Worm (Caenorhabditis elegans) whole organism, L1 larva: ENCODE data around the gene daf-9.
A peak's percentile ranks its signal among the peaks of the same experiment; 100 is the strongest.

Source experiments
- C04F5.9 ChIP-seq: sonication (generic microtip); optimal IDR thresholded peaks from 2 replicates; lab custom pipeline; 2016; ENCODE audit warnings: missing genetic modification characterization, missing compliant biosample characterization
- C16A3.4 ChIP-seq: fragments of 150-350 bp; optimal IDR thresholded peaks from 2 replicates; lab custom pipeline; 2014; ENCODE audit warnings: missing biosample characterization, missing genetic modification characterization
- C34B4.2 ChIP-seq: sonication (generic microtip); optimal IDR thresholded peaks from 2 replicates; lab custom pipeline; 2017; ENCODE audit warnings: mild to moderate bottlenecking, missing genetic modification characterization, missing compliant biosample characterization
- F16B12.6 ChIP-seq: fragments of 150-350 bp; optimal IDR thresholded peaks from 2 replicates; lab custom pipeline; 2014; ENCODE audit warnings: missing biosample characterization, missing genetic modification characterization
- alr-1 ChIP-seq: fragments of 200-800 bp; sonication (Bioruptor generic); optimal IDR thresholded peaks from 2 replicates; lab custom pipeline; 2018; ENCODE audit warnings: borderline replicate concordance, mild to moderate bottlenecking, missing genetic modification characterization, missing compliant biosample characterization
- aly-2 ChIP-seq: fragments of 150-350 bp; optimal IDR thresholded peaks from 2 replicates; lab custom pipeline; 2014; ENCODE audit warnings: missing biosample characterization, missing genetic modification characterization
- blmp-1 ChIP-seq: fragments of 150-350 bp; optimal IDR thresholded peaks from 2 replicates; lab custom pipeline; 2014; ENCODE audit warnings: missing biosample characterization, missing genetic modification characterization
- ceh-90 ChIP-seq: sonication (generic microtip); optimal IDR thresholded peaks from 2 replicates; lab custom pipeline; 2016; ENCODE audit warnings: missing genetic modification characterization, missing compliant biosample characterization
- ces-1 ChIP-seq: fragments of 150-350 bp; optimal IDR thresholded peaks from 2 replicates; lab custom pipeline; 2014; ENCODE audit warnings: missing biosample characterization, missing genetic modification reagents, missing genetic modification characterization
- dpl-1 ChIP-seq, 3 experiments: fragments of 150-350 bp in 2 of 3; sonication (generic microtip) in 1 of 3; optimal IDR thresholded peaks; 2 replicates each; lab custom pipeline; 2014 to 2017; ENCODE audit warnings: missing biosample characterization in 3 of 3, missing genetic modification characterization in 3 of 3, missing genetic modification reagents in 3 of 3
- dsc-1 ChIP-seq: sonication (generic microtip); optimal IDR thresholded peaks from 2 replicates; lab custom pipeline; 2016; ENCODE audit warnings: mild to moderate bottlenecking, missing genetic modification characterization, missing compliant biosample characterization
- efl-1 ChIP-seq, 4 experiments: fragments of 150-350 bp; optimal IDR thresholded peaks in 3 of 4; peaks in 1 of 4; 1 replicate in 1 of 4; 2 replicates in 3 of 4; lab custom pipeline; 2014; ENCODE audit warnings: missing biosample characterization in 2 of 4, missing genetic modification characterization in 2 of 4, missing genetic modification reagents in 2 of 4
- efl-3 ChIP-seq: fragments of 200-800 bp; sonication (Bioruptor generic); optimal IDR thresholded peaks from 2 replicates; lab custom pipeline; 2018; ENCODE audit warnings: mild to moderate bottlenecking, missing genetic modification characterization, missing compliant biosample characterization
- egl-13 ChIP-seq: sonication (generic microtip); optimal IDR thresholded peaks from 2 replicates; lab custom pipeline; 2016; ENCODE audit warnings: missing genotype, missing genetic modification reagents, missing genetic modification characterization, missing compliant biosample characterization
- elt-3 ChIP-seq, 6 experiments: fragments of 150-350 bp in 1 of 6; sonication (generic microtip); optimal IDR thresholded peaks; 2 replicates each; lab custom pipeline; 2017 to 2018; ENCODE audit warnings: missing biosample characterization in 6 of 6, missing genetic modification characterization in 6 of 6, inconsistent platforms in 1 of 6
- fkh-10 ChIP-seq: sonication (generic microtip); optimal IDR thresholded peaks from 2 replicates; lab custom pipeline; 2017; ENCODE audit warnings: missing biosample characterization, missing genetic modification reagents, missing genetic modification characterization
- fkh-4 ChIP-seq: sonication (generic microtip); optimal IDR thresholded peaks from 2 replicates; lab custom pipeline; 2016; ENCODE audit warnings: missing compliant biosample characterization, missing genetic modification characterization, borderline replicate concordance
- fkh-8 ChIP-seq: sonication (generic microtip); optimal IDR thresholded peaks from 2 replicates; lab custom pipeline; 2016; ENCODE audit warnings: mild to moderate bottlenecking, missing genetic modification characterization, missing compliant biosample characterization
- fos-1 ChIP-seq: fragments of 150-350 bp; optimal IDR thresholded peaks from 2 replicates; lab custom pipeline; 2014; ENCODE audit warnings: missing biosample characterization, missing genetic modification characterization
- grh-1 ChIP-seq: fragments of 200-800 bp; sonication (Bioruptor generic); IDR thresholded peaks from 2 replicates; pipeline ENCODE4 v1.3.6; 2022; ENCODE audit warnings: missing genetic modification reagents, missing genetic modification characterization, missing compliant biosample characterization
- hlh-17 ChIP-seq: fragments of 200-800 bp; sonication (Bioruptor generic); optimal IDR thresholded peaks from 2 replicates; lab custom pipeline; 2018; ENCODE audit warnings: missing genetic modification characterization, mild to moderate bottlenecking, missing compliant biosample characterization, moderate library complexity, borderline replicate concordance
- hlh-4 ChIP-seq: sonication (generic microtip); optimal IDR thresholded peaks from 2 replicates; lab custom pipeline; 2016; ENCODE audit warnings: mild to moderate bottlenecking, missing genetic modification characterization, missing compliant biosample characterization
- jun-1 ChIP-seq: fragments of 150-350 bp; optimal IDR thresholded peaks from 2 replicates; lab custom pipeline; 2014; ENCODE audit warnings: missing biosample characterization, missing genetic modification reagents, missing genetic modification characterization
- lin-13 ChIP-seq: fragments of 150-350 bp; optimal IDR thresholded peaks from 2 replicates; lab custom pipeline; 2014; ENCODE audit warnings: missing biosample characterization, missing genetic modification reagents, missing genetic modification characterization
- lin-14 ChIP-seq: fragments of 200-800 bp; sonication (Bioruptor generic); optimal IDR thresholded peaks from 2 replicates; lab custom pipeline; 2018; ENCODE audit warnings: mild to moderate bottlenecking, missing genetic modification characterization, moderate library complexity, missing compliant biosample characterization
- lin-35 ChIP-seq, 2 experiments: fragments of 150-350 bp; optimal IDR thresholded peaks; 2 replicates each; lab custom pipeline; 2014; ENCODE audit warnings: missing biosample characterization in 2 of 2, missing genetic modification characterization in 2 of 2, missing genetic modification reagents in 2 of 2
- lin-39 ChIP-seq: fragments of 150-350 bp; optimal IDR thresholded peaks from 2 replicates; lab custom pipeline; 2014; ENCODE audit warnings: missing biosample characterization, missing genetic modification reagents, missing genetic modification characterization
- lsy-2 ChIP-seq, 2 experiments: fragments of 150-350 bp; optimal IDR thresholded peaks; 2 replicates each; lab custom pipeline; 2014; ENCODE audit warnings: missing biosample characterization in 2 of 2, missing genetic modification characterization in 2 of 2
- mdl-1 ChIP-seq, 2 experiments: fragments of 150-350 bp; optimal IDR thresholded peaks; 2 replicates each; lab custom pipeline; 2014 to 2017; ENCODE audit warnings: missing biosample characterization in 2 of 2, missing genetic modification characterization in 2 of 2, inconsistent platforms in 1 of 2
- mef-2 ChIP-seq: fragments of 150-350 bp; optimal IDR thresholded peaks from 2 replicates; lab custom pipeline; 2014; ENCODE audit warnings: missing biosample characterization, missing genetic modification characterization
- nhr-12 ChIP-seq: sonication (generic microtip); optimal IDR thresholded peaks from 2 replicates; lab custom pipeline; 2017; ENCODE audit warnings: missing biosample characterization, missing genetic modification characterization
- nhr-19 ChIP-seq: fragments of 200-800 bp; sonication (Bioruptor generic); conservative IDR thresholded peaks from 2 replicates; pipeline ENCODE4 v1.3.6; 2022; ENCODE audit warnings: missing genetic modification characterization, missing compliant biosample characterization
- nhr-20 ChIP-seq: sonication (generic microtip); optimal IDR thresholded peaks from 2 replicates; lab custom pipeline; 2016; ENCODE audit warnings: mild to moderate bottlenecking, missing genetic modification characterization, missing compliant biosample characterization
- nhr-47 ChIP-seq: sonication (generic microtip); optimal IDR thresholded peaks from 2 replicates; lab custom pipeline; 2016; ENCODE audit warnings: mild to moderate bottlenecking, missing genetic modification characterization, moderate library complexity, missing compliant biosample characterization
- nhr-71 ChIP-seq: sonication (generic microtip); optimal IDR thresholded peaks from 2 replicates; lab custom pipeline; 2016; ENCODE audit warnings: mild to moderate bottlenecking, missing genetic modification characterization, moderate library complexity, missing compliant biosample characterization
- nhr-76 ChIP-seq: sonication (generic microtip); optimal IDR thresholded peaks from 2 replicates; lab custom pipeline; 2017; ENCODE audit warnings: missing biosample characterization, missing genetic modification characterization
- nhr-77 ChIP-seq: fragments of 150-350 bp; optimal IDR thresholded peaks from 2 replicates; lab custom pipeline; 2014; ENCODE audit warnings: missing biosample characterization, missing genetic modification characterization
- nhr-85 ChIP-seq: sonication (generic microtip); peaks from one replicate; lab custom pipeline; 2016; ENCODE audit warnings: missing genetic modification characterization, inconsistent platforms, missing compliant biosample characterization
- nhr-90 ChIP-seq: sonication (generic microtip); optimal IDR thresholded peaks from 2 replicates; lab custom pipeline; 2016; ENCODE audit warnings: mild to moderate bottlenecking, missing genetic modification characterization, missing compliant biosample characterization; ENCODE audit not compliant: poor library complexity
- rnt-1 ChIP-seq: sonication (generic microtip); optimal IDR thresholded peaks from 2 replicates; lab custom pipeline; 2016; ENCODE audit warnings: mild to moderate bottlenecking, missing genetic modification characterization, moderate library complexity, missing compliant biosample characterization
- snu-23 ChIP-seq: sonication (generic microtip); optimal IDR thresholded peaks from 2 replicates; lab custom pipeline; 2016; ENCODE audit warnings: missing genetic modification characterization, missing compliant biosample characterization
- sup-37 ChIP-seq: fragments of 200-800 bp; sonication (Bioruptor generic); optimal IDR thresholded peaks from 2 replicates; lab custom pipeline; 2018; ENCODE audit warnings: mild to moderate bottlenecking, missing genetic modification characterization, missing compliant biosample characterization
- swsn-7 ChIP-seq: sonication (generic microtip); optimal IDR thresholded peaks from 2 replicates; lab custom pipeline; 2016; ENCODE audit warnings: missing genetic modification characterization, missing compliant biosample characterization
- tbx-2 ChIP-seq: sonication (generic microtip); optimal IDR thresholded peaks from 2 replicates; lab custom pipeline; 2016; ENCODE audit warnings: missing genetic modification characterization, missing compliant biosample characterization
- unc-30 ChIP-seq: sonication (generic microtip); optimal IDR thresholded peaks from 2 replicates; lab custom pipeline; 2017; ENCODE audit warnings: missing biosample characterization, missing genetic modification characterization
- unc-62 ChIP-seq: fragments of 150-350 bp; optimal IDR thresholded peaks from 2 replicates; lab custom pipeline; 2014; ENCODE audit warnings: missing biosample characterization, missing genetic modification reagents, missing genetic modification characterization
- unc-86 ChIP-seq: sonication (generic microtip); optimal IDR thresholded peaks from 2 replicates; lab custom pipeline; 2016; ENCODE audit warnings: missing genetic modification characterization, missing compliant biosample characterization
- unc-98 ChIP-seq: fragments of 200-800 bp; sonication (Bioruptor generic); IDR thresholded peaks from 2 replicates; pipeline ENCODE4 v1.3.6; 2022; ENCODE audit warnings: missing genetic modification characterization, missing compliant biosample characterization
- xbp-1 ChIP-seq: sonication (generic microtip); optimal IDR thresholded peaks from 2 replicates; lab custom pipeline; 2016; ENCODE audit warnings: missing genetic modification characterization, missing compliant biosample characterization
- zag-1 ChIP-seq: fragments of 150-350 bp; optimal IDR thresholded peaks from 2 replicates; lab custom pipeline; 2014; ENCODE audit warnings: missing biosample characterization, missing genetic modification characterization
- zip-4 ChIP-seq: fragments of 200-800 bp; sonication (Bioruptor generic); optimal IDR thresholded peaks from 2 replicates; lab custom pipeline; 2018; ENCODE audit warnings: mild to moderate bottlenecking, missing genetic modification characterization, moderate library complexity, missing compliant biosample characterization
- ztf-4 ChIP-seq: fragments of 150-350 bp; optimal IDR thresholded peaks from 2 replicates; lab custom pipeline; 2014; ENCODE audit warnings: missing biosample characterization, missing genetic modification characterization

The daf-9 gene

ce11 chrX:6204696-6205232 is 8.0 kb downstream of the daf-9 start, which contains the start of gene bca-1:
bca-1 (minus strand) TSS chrX:6204746.
- TF ChIP-seq elt-3 (tag; optimal IDR thresholded peaks at IDR 0.05; lab: Kevin White, UChicago) (peak in 2 of 6 experiments; percentile 59 to 68), snu-23 (GFP tag; lab: Kevin White, UChicago) (peak; percentile 91), nhr-20 (tag; lab: Kevin White, UChicago) (peak; percentile 88), jun-1 (no peak), zag-1 (tag; lab: Kevin White, UChicago) (no peak), aly-2 (tag; lab: Kevin White, UChicago) (no peak), sup-37 (GFP tag; lab: Kevin White, UChicago) (no peak), C34B4.2 (tag; lab: Kevin White, UChicago) (no peak), nhr-77 (tag; lab: Kevin White, UChicago) (peak; percentile 15), zip-4 (GFP tag; lab: Kevin White, UChicago) (no peak), dpl-1 (GFP tag; optimal IDR thresholded peaks at IDR 0.05; lab: Kevin White, UChicago) (peak in 1 of 3 experiments; percentile 21), grh-1 (GFP tag; lab: Robert Waterston, UW) (peak; percentile 40), unc-62 (GFP tag; lab: Kevin White, UChicago) (no peak), fos-1 (tag; lab: Kevin White, UChicago) (no peak), alr-1 (tag; lab: Kevin White, UChicago) (no peak), fkh-4 (tag; lab: Kevin White, UChicago) (no peak), unc-98 (GFP tag; lab: Robert Waterston, UW) (no peak), lin-39 (tag; lab: Kevin White, UChicago) (no peak), rnt-1 (peak; percentile 49), hlh-17 (GFP tag; lab: Kevin White, UChicago) (no peak), efl-1 (optimal IDR thresholded peaks at IDR 0.05; lab: Kevin White, UChicago) (no peak), efl-1 (GFP tag; optimal IDR thresholded peaks at IDR 0.05 in 1 of 2; lab: Kevin White, UChicago) (peak in 1 of 2 experiments; percentile 84), unc-30 (no peak), nhr-90 (peak; percentile 69), F16B12.6 (no peak), nhr-85 (tag; lab: Kevin White, UChicago) (peak; percentile 82), hlh-4 (tag; lab: Kevin White, UChicago) (no peak), swsn-7 (tag; lab: Kevin White, UChicago) (no peak), ceh-90 (tag; lab: Kevin White, UChicago) (no peak), nhr-76 (no peak), mef-2 (tag; lab: Kevin White, UChicago) (no peak), C04F5.9 (tag; lab: Kevin White, UChicago) (no peak), unc-86 (tag; lab: Kevin White, UChicago) (no peak), dsc-1 (tag; lab: Kevin White, UChicago) (no peak), lsy-2 (tag; optimal IDR thresholded peaks at IDR 0.05; lab: Kevin White, UChicago) (peak in 1 of 2 experiments; percentile 16), nhr-71 (tag; lab: Kevin White, UChicago) (peak; percentile 97), xbp-1 (tag; lab: Kevin White, UChicago) (peak; percentile 72), tbx-2 (tag; lab: Kevin White, UChicago) (peak; percentile 69), ztf-4 (tag; lab: Kevin White, UChicago) (peak; percentile 29), fkh-8 (tag; lab: Kevin White, UChicago) (no peak), nhr-47 (peak; percentile 56), mdl-1 (tag; optimal IDR thresholded peaks at IDR 0.05; lab: Kevin White, UChicago) (peak in 1 of 2 experiments; percentile 69), ces-1 (GFP tag; lab: Kevin White, UChicago) (no peak), lin-14 (GFP tag; lab: Kevin White, UChicago) (peak; percentile 72), blmp-1 (peak; percentile 83), lin-13 (GFP tag; lab: Kevin White, UChicago) (no peak), C16A3.4 (tag; lab: Kevin White, UChicago) (peak; percentile 44), efl-3 (no peak), nhr-19 (GFP tag; lab: Robert Waterston, UW) (peak; percentile 97), nhr-12 (tag; lab: Kevin White, UChicago) (no peak), egl-13 (tag; lab: Kevin White, UChicago) (no peak), fkh-10 (GFP tag; lab: Kevin White, UChicago) (no peak), lin-35 (GFP tag; optimal IDR thresholded peaks at IDR 0.05; lab: Kevin White, UChicago) (peak in 1 of 2 experiments; percentile 68)
